Fruit fly (Drosophila melanogaster): ENCODE measurements around the gene cyc.
A peak's percentile ranks its signal among the peaks of the same experiment; 100 is the strongest.

Gene cyc

dm6 chr3L:19792717-19793437 lies 22.9 kb downstream of the cyc start (continued):
- peak in 1 of 2 experiments; percentile 24 for TF ChIP-seq salr (GFP tag; optimal IDR thresholded peaks at IDR 0.05)
- TF ChIP-seq CG1621 (tag; optimal IDR thresholded peaks at IDR 0.05), result no peak
- no peak for TF ChIP-seq CG11762 (GFP tag; optimal IDR thresholded peaks at IDR 0.05; ENCODE audit: insufficient read depth)
- no peak for TF ChIP-seq achi (GFP tag; optimal IDR thresholded peaks at IDR 0.05)
- no peak for TF ChIP-seq CG6854 (GFP tag; optimal IDR thresholded peaks at IDR 0.05)
- no peak for TF ChIP-seq fkh (GFP tag; optimal IDR thresholded peaks at IDR 0.05)
- no peak for TF ChIP-seq Eip75B (GFP tag; optimal IDR thresholded peaks at IDR 0.05)
- peak; percentile 80 for TF ChIP-seq CG6276 (GFP tag; optimal IDR thresholded peaks at IDR 0.05)
- TF ChIP-seq svp (GFP tag), result no peak
- TF ChIP-seq CG8119 (GFP tag; IDR thresholded peaks at IDR 0.05), result peak; percentile 81
- TF ChIP-seq CG6792 (GFP tag; optimal IDR thresholded peaks at IDR 0.05), result no peak
- peak; percentile 44 for TF ChIP-seq Ets96B (tag; optimal IDR thresholded peaks at IDR 0.05)
- no peak for TF ChIP-seq CG8632 (GFP tag; optimal IDR thresholded peaks at IDR 0.05)
- no peak for TF ChIP-seq pdm3 (GFP tag; optimal IDR thresholded peaks at IDR 0.05)
- TF ChIP-seq CG11294 (GFP tag; IDR thresholded peaks at IDR 0.05), result no peak
- TF ChIP-seq Gug (GFP tag; IDR thresholded peaks at IDR 0.05), result peak; percentile 22; the same call in 1 of the 2 replicates
- TF ChIP-seq CG10631 (GFP tag; optimal IDR thresholded peaks at IDR 0.05), result no peak
- TF ChIP-seq Sox102F (GFP tag; optimal IDR thresholded peaks at IDR 0.05), result no peak
- no peak for TF ChIP-seq CG4318 (GFP tag; optimal IDR thresholded peaks at IDR 0.05)
- no peak for TF ChIP-seq topi (GFP tag; optimal IDR thresholded peaks at IDR 0.05)
- TF ChIP-seq Sox15 (GFP tag; optimal IDR thresholded peaks at IDR 0.05), result no peak
- no peak for TF ChIP-seq CG10669 (GFP tag; optimal IDR thresholded peaks at IDR 0.05)
- no peak for TF ChIP-seq Eip78C (GFP tag)
- TF ChIP-seq dsx (GFP tag; optimal IDR thresholded peaks at IDR 0.05; ENCODE audit: poor library complexity, severe bottlenecking), result no peak

- TF ChIP-seq fkh (GFP tag; optimal IDR thresholded peaks at IDR 0.05) (peak; percentile 98), Hr39 (GFP tag; optimal IDR thresholded peaks at IDR 0.05) (no peak), CG8119 (GFP tag; IDR thresholded peaks at IDR 0.05) (0 out of 3 replicates have a peak, but pooled peaks have one; percentile 19), Blimp-1 (GFP tag; optimal IDR thresholded peaks at IDR 0.05) (no peak), CG15336 (GFP tag; IDR thresholded peaks at IDR 0.05) (peak; percentile 59), dsx (GFP tag; optimal IDR thresholded peaks at IDR 0.05; ENCODE audit: poor library complexity, severe bottlenecking) (peak; percentile 24), pdm3 (GFP tag; optimal IDR thresholded peaks at IDR 0.05) (no peak), ss (GFP tag; optimal IDR thresholded peaks at IDR 0.05) (peak in 1 of 2 experiments; percentile 10), eg (GFP tag; IDR thresholded peaks at IDR 0.05) (peak; percentile 41; the same call in 1 of the 3 replicates), CG6163 (GFP tag; IDR thresholded peaks at IDR 0.05) (peak; percentile 49; the same call in 1 of the 3 replicates), Lpt (GFP tag; optimal IDR thresholded peaks at IDR 0.05) (peak; percentile 45)
Observed at dm6 chr3L:19791688-19792073, 24.1 kb downstream of the cyc start.

- TF ChIP-seq acj6 (GFP tag; optimal IDR thresholded peaks at IDR 0.05) (peak; percentile 55), svp (GFP tag) (peak; percentile 91), ss (GFP tag; optimal IDR thresholded peaks at IDR 0.05) (peak; percentile 49 to 62), achi (GFP tag; optimal IDR thresholded peaks at IDR 0.05) (peak; percentile 55), OdsH (GFP tag; optimal IDR thresholded peaks at IDR 0.05) (peak; percentile 67), Ets21C (GFP tag; optimal IDR thresholded peaks at IDR 0.05) (peak; percentile 64), CG10669 (GFP tag; optimal IDR thresholded peaks at IDR 0.05) (peak; percentile 64), CG16779 (tag; optimal IDR thresholded peaks at IDR 0.05) (peak; percentile 37), Sox15 (GFP tag; optimal IDR thresholded peaks at IDR 0.05) (peak; percentile 33), fd85E (GFP tag; optimal IDR thresholded peaks at IDR 0.05) (no peak), CG3919 (GFP tag; optimal IDR thresholded peaks at IDR 0.05) (peak; percentile 62), cyc (GFP tag; optimal IDR thresholded peaks at IDR 0.05) (peak; percentile 49), CG6792 (GFP tag; optimal IDR thresholded peaks at IDR 0.05) (peak; percentile 58), dac (GFP tag; optimal IDR thresholded peaks at IDR 0.05) (peak; percentile 42), CG9139 (GFP tag; optimal IDR thresholded peaks at IDR 0.05) (peak; percentile 24), CG7368 (GFP tag; optimal IDR thresholded peaks at IDR 0.05) (peak; percentile 34), Eip75B (GFP tag; optimal IDR thresholded peaks at IDR 0.05) (peak; percentile 76), CG10631 (GFP tag; optimal IDR thresholded peaks at IDR 0.05) (peak; percentile 54), fd59A (GFP tag; optimal IDR thresholded peaks at IDR 0.05) (peak; percentile 51), dsx (GFP tag; optimal IDR thresholded peaks at IDR 0.05; ENCODE audit: poor library complexity, severe bottlenecking) (peak; percentile 9), Met (GFP tag; optimal IDR thresholded peaks at IDR 0.05) (peak; percentile 80), Sox14 (GFP tag; optimal IDR thresholded peaks at IDR 0.05) (peak; percentile 65), CG8119 (GFP tag; IDR thresholded peaks at IDR 0.05) (peak; percentile 63), Hr39 (GFP tag; optimal IDR thresholded peaks at IDR 0.05) (peak; percentile 72)
Observed at dm6 chr3L:19790929-19791687, 24.6 kb downstream of the cyc start.

All from whole organism, prepupa.